Fruit fly (Drosophila melanogaster) whole organism, wandering third instar larva: Measurements from ENCODE around the gene CG31954.

ENCODE experiments used
- Dfd ChIP-seq: fragments of >200 bp; optimal IDR thresholded peaks from 2 replicates; lab custom pipeline; 2017; ENCODE audit warnings: missing biosample characterization, missing genetic modification characterization
- HLH106 ChIP-seq: fragments of 200-800 bp; optimal IDR thresholded peaks from 3 replicates; lab custom pipeline; 2019; ENCODE audit warnings: missing biosample characterization, mild to moderate bottlenecking, missing genetic modification characterization, moderate library complexity
- Jra ChIP-seq: sonication (Bioruptor generic); optimal IDR thresholded peaks from 2 replicates; lab custom pipeline; 2016; ENCODE audit warnings: missing biosample characterization, missing genetic modification characterization
- Myc ChIP-seq: fragments of >200 bp; optimal IDR thresholded peaks from 2 replicates; lab custom pipeline; 2017
- Rel ChIP-seq, 2 experiments: fragments of 200-800 bp; sonication (Bioruptor generic) in 1 of 2; optimal IDR thresholded peaks; 2 replicates in 1 of 2; 3 replicates in 1 of 2; lab custom pipeline; 2016 to 2019; ENCODE audit warnings: mild to moderate bottlenecking in 2 of 2, missing biosample characterization in 2 of 2, missing genetic modification characterization in 2 of 2, moderate library complexity in 1 of 2
- dl ChIP-seq, 2 experiments: fragments of 175-275, 200-275 bp in 1 of 2; fragments of 200-275 bp in 1 of 2; sonication (Bioruptor generic); optimal IDR thresholded peaks; lab custom pipeline; 2018; ENCODE audit warnings: mild to moderate bottlenecking in 2 of 2, missing biosample characterization in 2 of 2, missing genetic modification characterization in 2 of 2, moderate library complexity in 2 of 2; ENCODE audit not compliant: partially characterized antibody in 2 of 2, insufficient read depth in 1 of 2
- dmrt93B ChIP-seq: fragments of 200-800 bp; sonication (Bioruptor generic); optimal IDR thresholded peaks from 2 replicates; lab custom pipeline; 2018; ENCODE audit warnings: missing biosample characterization, mild to moderate bottlenecking, missing genetic modification characterization
- dsf ChIP-seq: sonication (Bioruptor generic); optimal IDR thresholded peaks from 2 replicates; lab custom pipeline; 2016; ENCODE audit warnings: missing biosample characterization, missing genetic modification characterization, borderline replicate concordance
- lola ChIP-seq: fragments of >200 bp; optimal IDR thresholded peaks from 2 replicates; lab custom pipeline; 2017; ENCODE audit warnings: missing biosample characterization, missing genetic modification characterization
- psq ChIP-seq: fragments of 200-800 bp; sonication (Bioruptor generic); optimal IDR thresholded peaks from 3 replicates; lab custom pipeline; 2017; ENCODE audit warnings: missing biosample characterization, mild to moderate bottlenecking, missing genetic modification characterization, moderate library complexity
- usp ChIP-seq: fragments of >200 bp; optimal IDR thresholded peaks from 2 replicates; lab custom pipeline; 2017; ENCODE audit warnings: missing biosample characterization, missing genetic modification characterization

DNA sequence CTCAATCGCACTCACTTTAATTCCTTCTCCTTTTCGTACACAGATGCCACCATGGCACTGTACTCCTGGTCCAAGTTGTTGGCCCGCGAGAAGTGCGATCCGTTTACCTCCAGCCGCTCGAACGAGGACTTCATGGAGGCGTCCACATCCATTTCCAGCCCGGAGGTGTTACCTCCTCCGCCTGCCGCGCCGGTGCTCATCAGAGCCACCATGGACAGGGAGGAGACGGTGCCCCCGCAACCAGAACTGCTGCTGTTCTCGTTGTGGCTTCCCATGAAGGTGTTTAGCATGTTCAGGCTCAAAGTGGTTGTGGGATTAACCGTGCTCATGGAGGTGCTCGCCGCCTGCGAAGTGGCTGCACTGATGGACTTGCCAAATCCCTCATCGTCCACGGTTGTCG, 14.4 kb downstream of the CG31954 start:
- TF ChIP-seq Rel (GFP tag; optimal IDR thresholded peaks at IDR 0.05; lab: Kevin White, UChicago) (no peak), Rel (tag; optimal IDR thresholded peaks at IDR 0.05; lab: Kevin White, UChicago) (no peak), psq (GFP tag; lab: Kevin White, UChicago) (no peak), lola (GFP tag; lab: Kevin White, UChicago) (no peak), Dfd (GFP tag; lab: Kevin White, UChicago) (no peak), dl (GFP tag; optimal IDR thresholded peaks at IDR 0.05; lab: Kevin White, UChicago; ENCODE audit: insufficient read depth in 1 of 2, partially characterized antibody in 2 of 2) (no peak), dsf (no peak), HLH106 (tag; lab: Kevin White, UChicago) (no peak), Myc (lab: Kevin White, UChicago) (no peak), dmrt93B (GFP tag; lab: Kevin White, UChicago) (no peak), usp (GFP tag; lab: Kevin White, UChicago) (no peak), Jra (GFP tag; lab: Kevin White, UChicago) (no peak)
